Fruit fly (Drosophila melanogaster): Measurements from ENCODE around the gene CG15812.

The CG15812 gene

dm6 chr3L:3127544-3127943 is 32.2 kb upstream of the CG15812 start, which contains the start of gene promL (continued):
- TF ChIP-seq CG8290 (GFP tag; optimal IDR thresholded peaks at IDR 0.05), result peak; percentile 42
- peak in 1 of 2 experiments; percentile 67 for TF ChIP-seq CG8290 (tag; optimal IDR thresholded peaks at IDR 0.05)
- TF ChIP-seq Ravus (GFP tag; IDR thresholded peaks at IDR 0.05), result no peak
- no peak for TF ChIP-seq eve (GFP tag; optimal IDR thresholded peaks at IDR 0.05)
- peak; percentile 57 for TF ChIP-seq nerfin-1 (tag; optimal IDR thresholded peaks at IDR 0.05)
- TF ChIP-seq Hmx (GFP tag; optimal IDR thresholded peaks at IDR 0.05), result no peak
- peak; percentile 5; the same call in 1 of the 2 replicates for TF ChIP-seq Xrp1 (GFP tag; IDR thresholded peaks at IDR 0.05)
- no peak for TF ChIP-seq CG1024 (GFP tag; IDR thresholded peaks at IDR 0.05)
- peak in 1 of 2 experiments; percentile 43 for TF ChIP-seq dpn (GFP tag; optimal IDR thresholded peaks at IDR 0.05)
- TF ChIP-seq CG1602 (GFP tag; optimal IDR thresholded peaks at IDR 0.05), result no peak
- TF ChIP-seq Dll (GFP tag; IDR thresholded peaks at IDR 0.05; ENCODE audit: partially characterized antibody), result no peak
- TF ChIP-seq Rx (GFP tag; IDR thresholded peaks at IDR 0.05), result no peak
- TF ChIP-seq CG13123 (GFP tag; optimal IDR thresholded peaks at IDR 0.05), result no peak
- TF ChIP-seq sna (GFP tag; IDR thresholded peaks at IDR 0.05; ENCODE audit: partially characterized antibody), result no peak
- TF ChIP-seq tap (tag; optimal IDR thresholded peaks at IDR 0.05), result peak; percentile 12
- TF ChIP-seq shn (GFP tag; optimal IDR thresholded peaks at IDR 0.05), result peak; percentile 8
- TF ChIP-seq CG9876 (GFP tag; optimal IDR thresholded peaks at IDR 0.05), result no peak
- TF ChIP-seq trem (tag; optimal IDR thresholded peaks at IDR 0.05), result peak; percentile 79
- TF ChIP-seq CG5245 (GFP tag; optimal IDR thresholded peaks at IDR 0.05), result peak; percentile 27
- peak; percentile 74 for TF ChIP-seq CG17568 (GFP tag; optimal IDR thresholded peaks at IDR 0.05)
- peak; percentile 31 for TF ChIP-seq ftz-f1 (GFP tag; optimal IDR thresholded peaks at IDR 0.05)
- no peak for TF ChIP-seq vfl (GFP tag; optimal IDR thresholded peaks at IDR 0.05)
- TF ChIP-seq CrebB (tag; optimal IDR thresholded peaks at IDR 0.05), result peak; percentile 70
- TF ChIP-seq odd (GFP tag; optimal IDR thresholded peaks at IDR 0.05), result peak; percentile 19
- no peak for TF ChIP-seq her (GFP tag; optimal IDR thresholded peaks at IDR 0.05)
- TF ChIP-seq YL-1 (GFP tag; optimal IDR thresholded peaks at IDR 0.05), result peak; percentile 90
- TF ChIP-seq CG15514 (GFP tag; optimal IDR thresholded peaks at IDR 0.05), result peak; percentile 88
- TF ChIP-seq CG8765 (GFP tag; IDR thresholded peaks at IDR 0.05), result no peak
- no peak for TF ChIP-seq hkb (optimal IDR thresholded peaks at IDR 0.05)
- TF ChIP-seq hkb (GFP tag; IDR thresholded peaks at IDR 0.05), result peak; percentile 58
- TF ChIP-seq unc-4 (GFP tag; IDR thresholded peaks at IDR 0.05; ENCODE audit: partially characterized antibody), result no peak
- TF ChIP-seq CG12391 (tag; optimal IDR thresholded peaks at IDR 0.05), result peak; percentile 63
- peak; percentile 12 for TF ChIP-seq CG18764 (GFP tag; optimal IDR thresholded peaks at IDR 0.05)
- TF ChIP-seq Rfx (GFP tag; IDR thresholded peaks at IDR 0.05), result peak; percentile 77
- no peak for TF ChIP-seq klu (GFP tag; IDR thresholded peaks at IDR 0.05)
- TF ChIP-seq ssp (GFP tag; IDR thresholded peaks at IDR 0.05), result no peak
- TF ChIP-seq HLHmδ (GFP tag; optimal IDR thresholded peaks at IDR 0.05), result no peak
- TF ChIP-seq croc (GFP tag; conservative IDR thresholded peaks at IDR 0.05), result no peak
- TF ChIP-seq CG4282 (GFP tag; optimal IDR thresholded peaks at IDR 0.05), result no peak
- no peak for TF ChIP-seq CG1832 (GFP tag; optimal IDR thresholded peaks at IDR 0.05)
- no peak for TF ChIP-seq CG8089 (GFP tag; optimal IDR thresholded peaks at IDR 0.05)
- peak; percentile 16 for TF ChIP-seq Hey (tag; optimal IDR thresholded peaks at IDR 0.05)
- 0 out of 2 replicates have a peak, but pooled peaks have one; percentile 9 for TF ChIP-seq ato (GFP tag; IDR thresholded peaks at IDR 0.05; ENCODE audit: partially characterized antibody)
- no peak for TF ChIP-seq yki (optimal IDR thresholded peaks at IDR 0.05)
- TF ChIP-seq crp (GFP tag; optimal IDR thresholded peaks at IDR 0.05), result peak in 1 of 2 experiments; percentile 30
- TF ChIP-seq CG8944 (GFP tag; optimal IDR thresholded peaks at IDR 0.05), result no peak
- TF ChIP-seq CG4820 (GFP tag; optimal IDR thresholded peaks at IDR 0.05), result no peak
- TF ChIP-seq CG30403 (GFP tag; optimal IDR thresholded peaks at IDR 0.05), result peak; percentile 49
- TF ChIP-seq pan (optimal IDR thresholded peaks at IDR 0.05), result no peak
- TF ChIP-seq pan (GFP tag; optimal IDR thresholded peaks at IDR 0.05 in 1 of 2, IDR thresholded peaks at IDR 0.05 in 1 of 2), result peak in 1 of 2 experiments; percentile 30
- TF ChIP-seq CG7987 (GFP tag; optimal IDR thresholded peaks at IDR 0.05), result peak; percentile 84
- no peak for TF ChIP-seq CG11456 (GFP tag; IDR thresholded peaks at IDR 0.05)
- peak; percentile 80 for TF ChIP-seq Meics (GFP tag; optimal IDR thresholded peaks at IDR 0.05)
